Fruit fly (Drosophila melanogaster): Measurements from ENCODE around the gene CG5934.

The CG5934 gene

DNA sequence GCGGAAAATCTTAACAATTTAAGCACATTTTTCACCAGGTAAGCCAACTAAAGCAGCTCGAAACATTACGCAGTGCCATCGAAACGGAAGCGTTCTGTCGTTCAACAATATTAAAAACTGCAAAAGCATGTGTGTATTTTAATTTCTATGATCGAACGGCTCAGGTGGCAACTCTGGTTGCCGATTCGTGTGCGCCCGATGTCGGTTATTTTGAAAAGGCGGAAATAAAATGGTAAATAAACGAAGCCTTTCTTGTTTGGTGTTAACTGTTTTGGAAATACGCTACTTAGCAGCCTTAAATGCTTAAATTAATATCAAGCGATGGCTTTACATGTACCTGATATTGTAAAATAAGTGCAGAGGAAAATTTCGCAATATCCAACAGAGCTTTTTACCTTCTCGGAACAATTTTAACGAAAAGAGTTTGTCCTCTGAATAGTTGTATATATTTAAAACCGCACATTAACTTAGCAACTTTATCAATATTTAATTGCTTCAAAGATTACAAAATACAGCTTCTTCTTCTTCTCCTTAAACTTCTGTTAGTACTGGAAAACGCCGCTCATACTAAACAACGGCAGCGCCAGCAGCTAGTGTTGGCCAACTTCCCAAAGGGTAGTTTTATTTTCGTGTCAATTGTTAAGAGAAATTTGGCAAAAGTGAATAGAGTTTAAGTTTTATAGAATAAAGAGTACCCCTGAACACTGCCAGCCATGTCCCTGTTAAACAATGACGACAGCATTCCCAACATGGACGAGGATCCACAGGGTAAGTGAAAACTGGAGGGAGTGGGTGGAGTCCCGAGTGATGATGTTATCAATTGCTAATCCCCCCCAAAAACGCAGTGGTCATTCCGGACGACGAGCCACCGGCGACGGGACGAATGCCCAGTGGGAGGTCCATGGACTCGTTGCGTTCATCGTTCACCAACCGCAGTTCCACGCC, at the start of gene CG5934:
Gene CG5934, plus strand, starts transcription at position 588 of the 945 bp plus-strand sequence.
- TF ChIP-seq CG17801 (GFP tag; optimal IDR thresholded peaks at IDR 0.05; ENCODE audit: partially characterized antibody), result no peak

dm6 chr3R:27224727-27225126, 48.8 kb upstream of the CG5934 start:
- TF ChIP-seq CG17801 (GFP tag; optimal IDR thresholded peaks at IDR 0.05; ENCODE audit: partially characterized antibody), result no peak

DNA sequence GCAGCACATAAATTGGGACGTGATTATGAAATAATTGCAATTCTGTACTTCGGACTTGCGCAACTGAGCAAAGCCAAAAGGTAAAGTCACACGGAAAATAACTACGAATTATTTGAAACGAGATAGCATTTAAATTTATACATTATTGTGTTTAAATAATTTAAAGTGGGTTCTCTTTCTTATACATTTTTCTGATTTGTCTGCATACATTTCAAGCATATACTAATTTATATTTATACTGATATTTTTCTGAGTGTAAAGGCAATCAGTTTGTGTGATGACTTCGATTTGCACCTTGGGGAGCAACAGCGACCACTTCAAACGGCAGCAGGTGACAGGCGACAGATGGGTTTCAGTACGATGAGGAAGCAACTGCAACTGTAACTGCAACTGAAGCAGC, 48.0 kb upstream of the CG5934 start:
- no peak for TF ChIP-seq CG17801 (GFP tag; optimal IDR thresholded peaks at IDR 0.05; ENCODE audit: partially characterized antibody)

DNA sequence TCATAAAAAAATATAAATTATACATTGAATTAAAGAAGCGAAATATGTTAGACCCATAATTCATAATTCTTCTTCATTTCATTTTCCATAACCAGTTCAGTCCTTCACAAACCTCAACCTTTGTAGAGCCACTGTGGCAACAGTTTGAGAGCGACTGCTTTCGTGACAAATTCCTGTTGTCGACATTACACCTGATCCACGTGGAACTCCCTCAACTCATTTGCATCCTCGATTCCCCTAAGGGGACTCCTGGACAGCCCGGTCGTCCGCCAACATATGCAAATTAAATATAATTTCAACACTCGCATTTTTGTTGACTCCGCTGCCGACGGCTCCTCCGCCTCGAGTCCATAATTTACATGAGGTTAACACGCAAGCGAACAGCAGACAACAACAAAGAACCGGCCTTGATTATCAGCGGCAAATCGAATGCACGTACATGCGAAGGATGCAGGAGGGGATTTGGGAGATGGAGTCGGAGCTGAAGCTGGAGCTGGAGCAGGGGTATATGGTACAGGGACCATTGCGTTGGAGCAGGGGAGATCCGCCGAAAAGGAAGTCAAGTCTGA, 47.3 kb upstream of the CG5934 start:
- no peak for TF ChIP-seq CG17801 (GFP tag; optimal IDR thresholded peaks at IDR 0.05; ENCODE audit: partially characterized antibody)

dm6 chr3R:27228342-27228741, 45.2 kb upstream of the CG5934 start, which contains the start of gene CG42813:
Gene CG42813 (minus strand): TSS chr3R:27228561.
- no peak for TF ChIP-seq CG17801 (GFP tag; optimal IDR thresholded peaks at IDR 0.05; ENCODE audit: partially characterized antibody)

dm6 chr3R:27229368-27229767, 44.1 kb upstream of the CG5934 start, which contains the start of gene CG42814:
Gene CG42814 (minus strand): TSS chr3R:27229468.
- no peak for TF ChIP-seq CG17801 (GFP tag; optimal IDR thresholded peaks at IDR 0.05; ENCODE audit: partially characterized antibody)

DNA sequence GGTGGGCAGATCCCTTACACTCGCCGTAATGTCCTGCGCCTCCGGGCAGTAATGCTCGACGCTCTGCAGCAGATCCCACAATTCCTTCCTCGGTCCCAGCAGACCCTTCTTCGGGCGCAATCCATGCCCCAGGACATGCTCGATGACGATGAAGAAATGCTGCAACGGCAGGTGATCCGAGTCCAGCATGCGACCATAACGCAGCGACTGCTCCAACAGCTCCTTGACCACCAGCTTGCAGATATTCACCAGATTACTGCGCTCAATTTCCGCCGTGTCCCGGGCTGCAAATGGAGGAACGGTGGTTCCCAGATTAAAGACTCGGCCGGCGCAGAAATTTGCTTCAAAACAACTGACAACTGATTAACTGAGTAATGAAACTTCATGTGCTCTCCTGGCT, 40.1 kb upstream of the CG5934 start, which contains the start of gene CG31068:
Gene CG31068, plus strand, starts transcription at position 301 of the 400 bp plus-strand sequence.
- no peak for TF ChIP-seq CG17801 (GFP tag; optimal IDR thresholded peaks at IDR 0.05; ENCODE audit: partially characterized antibody)

DNA sequence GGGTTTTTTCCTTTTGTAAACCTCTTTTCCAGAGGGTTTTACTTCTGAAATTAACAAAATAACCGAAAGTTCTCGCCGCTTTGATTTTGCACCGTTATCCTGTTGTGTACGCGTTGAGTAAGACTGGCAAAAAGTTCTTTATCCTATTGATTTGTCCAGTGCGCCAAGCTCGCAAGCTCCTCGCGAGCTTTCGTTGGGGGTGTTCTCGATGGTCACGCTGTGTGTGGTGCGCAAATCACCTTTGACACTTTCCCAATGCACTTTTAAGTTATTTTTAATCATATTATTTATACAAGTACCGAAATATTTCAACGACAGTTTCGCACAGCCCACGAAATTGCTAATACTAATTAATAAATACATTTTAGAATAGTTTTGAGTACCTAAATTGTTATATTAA, 35.5 kb upstream of the CG5934 start:
- TF ChIP-seq CG17801 (GFP tag; optimal IDR thresholded peaks at IDR 0.05; ENCODE audit: partially characterized antibody), result no peak

DNA sequence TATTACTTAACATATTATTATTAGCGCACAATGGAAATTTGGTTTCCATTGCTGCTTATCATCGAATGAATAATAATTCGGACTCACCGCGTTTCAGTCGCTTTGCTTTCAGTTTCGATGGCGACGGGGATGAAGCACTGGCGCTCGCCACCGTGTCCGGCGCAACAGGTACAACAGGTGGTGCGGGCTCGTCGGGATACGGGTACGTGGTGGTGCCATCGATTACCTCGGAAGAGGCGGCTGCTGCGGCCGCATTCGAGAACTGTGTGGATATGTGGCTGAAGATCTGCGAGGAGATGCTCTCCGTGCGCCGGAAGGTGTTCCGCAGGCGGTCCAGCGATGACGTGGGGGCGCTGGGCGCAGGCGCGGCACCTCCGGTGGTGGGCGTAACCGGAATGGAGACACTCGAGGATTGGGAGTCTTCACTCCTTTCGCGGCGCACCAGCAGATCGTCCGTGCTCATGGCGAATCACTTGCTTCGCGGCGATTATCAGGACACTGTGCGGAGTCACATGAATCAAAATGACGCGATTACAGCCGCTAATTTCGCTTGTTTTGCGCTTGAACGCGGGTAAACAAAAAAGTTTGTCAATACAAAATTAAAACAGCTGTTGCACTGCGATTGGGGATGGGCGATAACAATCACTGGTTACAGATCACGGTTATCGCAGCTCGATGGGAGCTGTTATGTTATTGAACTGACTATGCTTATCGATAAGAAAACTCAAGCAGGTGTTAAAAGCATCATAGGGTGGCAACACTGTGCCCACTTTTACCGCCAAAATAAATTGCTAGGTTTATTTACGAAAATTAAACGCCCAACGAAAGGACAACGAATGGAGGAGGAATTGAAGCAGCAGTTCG, 34.8 kb upstream of the CG5934 start, which contains the start of the genes CG31064 and PolA2:
Gene CG31064, minus strand, starts transcription at position 648 of the 864 bp plus-strand sequence.
Gene PolA2, plus strand, starts transcription at position 726 of the 864 bp plus-strand sequence.
- peak; percentile 5 for TF ChIP-seq CG17801 (GFP tag; optimal IDR thresholded peaks at IDR 0.05; ENCODE audit: partially characterized antibody)

DNA sequence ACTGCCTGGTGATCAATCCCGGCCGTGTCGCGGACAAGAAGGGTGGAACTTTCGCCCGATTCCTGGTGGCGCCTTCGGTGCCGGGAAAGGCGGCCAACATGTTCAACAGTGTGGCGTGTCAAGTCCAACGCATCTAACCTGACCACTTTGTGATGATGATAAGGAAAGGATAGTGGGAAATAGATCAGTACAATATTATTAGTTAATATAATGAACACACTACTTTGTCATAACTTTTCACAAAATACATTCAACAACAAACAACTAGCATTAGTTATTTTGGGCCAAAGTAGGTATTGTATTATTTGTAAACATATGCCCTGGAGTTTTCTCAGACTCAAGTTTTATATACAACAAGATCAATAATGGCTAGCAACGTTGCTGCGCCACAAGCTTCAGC, 32.5 kb upstream of the CG5934 start, which contains the start of gene CG17991:
Gene CG17991, plus strand, starts transcription at position 301 of the 400 bp plus-strand sequence.
- no peak for TF ChIP-seq CG17801 (GFP tag; optimal IDR thresholded peaks at IDR 0.05; ENCODE audit: partially characterized antibody)

DNA sequence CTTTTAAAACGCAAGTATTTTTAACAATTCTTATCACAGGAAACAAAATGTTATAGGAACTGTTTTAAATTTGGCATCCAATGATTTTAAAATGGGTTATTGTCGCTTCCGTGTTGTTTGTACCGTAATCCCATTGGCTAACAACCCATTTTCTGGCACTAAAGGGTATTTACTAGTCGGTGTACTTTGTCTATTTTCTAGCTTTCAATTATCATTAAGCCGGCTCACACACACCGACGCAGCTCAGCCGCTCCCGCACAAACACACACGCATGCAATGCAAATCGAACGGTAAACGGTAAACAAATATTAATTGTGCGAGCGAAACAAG, 29.1 kb upstream of the CG5934 start:
- no peak for TF ChIP-seq CG17801 (GFP tag; optimal IDR thresholded peaks at IDR 0.05; ENCODE audit: partially characterized antibody)

DNA sequence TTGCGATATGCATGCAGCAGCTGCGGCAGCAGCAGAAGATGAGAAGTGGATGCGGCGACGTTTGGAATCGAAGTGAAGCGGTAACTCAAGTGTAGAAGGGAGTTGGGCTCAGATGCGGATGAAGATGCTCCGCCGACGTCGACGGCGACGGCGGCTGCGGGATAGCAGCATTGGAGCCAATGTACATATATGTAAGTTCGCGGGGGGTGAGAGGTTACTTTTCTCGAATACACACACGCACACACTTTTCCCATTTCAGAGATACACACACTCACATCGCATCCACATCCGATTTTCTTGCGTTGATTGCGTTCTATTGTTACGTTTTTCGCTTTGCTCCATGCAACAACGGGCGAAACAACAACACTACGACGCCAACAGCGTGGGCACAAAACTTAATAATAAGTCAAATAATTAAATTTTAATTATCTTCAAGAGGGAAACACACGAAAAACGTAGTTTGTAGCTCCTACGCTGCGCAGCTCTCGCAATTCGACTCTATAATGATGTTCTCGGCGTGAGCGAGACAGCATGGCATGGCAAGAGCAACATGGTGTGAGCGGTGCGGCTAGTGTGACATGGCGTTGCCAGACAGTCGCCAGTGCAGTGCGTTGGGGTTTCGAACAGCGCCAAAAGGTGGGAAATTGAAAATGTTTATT, 28.6 kb upstream of the CG5934 start, which contains the start of gene CG18766:
Gene CG18766, minus strand, starts transcription at position 508 of the 659 bp plus-strand sequence.
- TF ChIP-seq CG17801 (GFP tag; optimal IDR thresholded peaks at IDR 0.05; ENCODE audit: partially characterized antibody), result no peak

- TF ChIP-seq CG17801 (GFP tag; optimal IDR thresholded peaks at IDR 0.05; ENCODE audit: partially characterized antibody), result no peak
Measured at dm6 chr3R:27245401-27245757, 28.1 kb upstream of the CG5934 start.

DNA sequence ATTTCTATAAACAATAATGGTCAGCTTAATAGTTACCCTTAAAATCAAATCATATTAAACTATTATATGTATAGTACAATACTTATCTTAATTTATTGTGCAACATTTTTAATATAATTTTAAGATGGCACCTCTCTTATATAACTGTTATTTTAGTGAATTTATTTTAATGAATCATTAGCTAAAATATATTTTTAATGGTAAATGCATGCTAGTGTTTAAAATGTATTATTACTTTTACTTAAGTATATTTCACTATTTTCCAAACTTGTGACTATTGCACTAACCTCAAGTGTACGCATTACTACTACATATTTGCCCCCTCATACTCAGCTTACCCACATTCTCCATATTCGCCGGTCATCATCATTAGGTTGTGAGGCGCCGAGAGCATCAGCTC, 27.2 kb upstream of the CG5934 start:
- TF ChIP-seq CG17801 (GFP tag; optimal IDR thresholded peaks at IDR 0.05; ENCODE audit: partially characterized antibody), result peak; percentile 89
